Fruit fly (Drosophila melanogaster): ENCODE results near the gene Cyp4d2.

Cyp4d2 gene

dm6 chrX:2149478-2149877 lies 26.3 kb upstream of the Cyp4d2 start, which contains the start of gene bcn92 (continued):
- TF ChIP-seq da (GFP tag; optimal IDR thresholded peaks at IDR 0.05) (no peak), CG16779 (GFP tag; IDR thresholded peaks at IDR 0.05) (no peak), CG4617 (GFP tag; optimal IDR thresholded peaks at IDR 0.05; ENCODE audit: borderline replicate concordance) (peak; percentile 24), fd102C (GFP tag; optimal IDR thresholded peaks at IDR 0.05) (no peak), psq (GFP tag; optimal IDR thresholded peaks at IDR 0.05) (no peak), ftz-f1 (GFP tag; optimal IDR thresholded peaks at IDR 0.05) (peak; percentile 48), CG4282 (GFP tag; optimal IDR thresholded peaks at IDR 0.05) (no peak), CG31224 (GFP tag; IDR thresholded peaks at IDR 0.05) (no peak), vvl (GFP tag; IDR thresholded peaks at IDR 0.05) (peak; percentile 61; the same call in 1 of the 2 replicates), CG11085 (GFP tag; IDR thresholded peaks at IDR 0.05) (0 out of 2 replicates have a peak, but pooled peaks have one; percentile 11), CG3838 (GFP tag; optimal IDR thresholded peaks at IDR 0.05) (no peak), phol (tag; optimal IDR thresholded peaks at IDR 0.05) (peak; percentile 5), HmgZ (tag; optimal IDR thresholded peaks at IDR 0.05) (peak; percentile 45), CG42726 (GFP tag; IDR thresholded peaks at IDR 0.05; ENCODE audit: partially characterized antibody) (peak; percentile 92), PHDP (tag; optimal IDR thresholded peaks at IDR 0.05) (peak; percentile 34), Spps (tag; optimal IDR thresholded peaks at IDR 0.05) (no peak), nau (GFP tag; optimal IDR thresholded peaks at IDR 0.05) (no peak), Ets65A (GFP tag) (peak; percentile 64), CG2875 (GFP tag; optimal IDR thresholded peaks at IDR 0.05) (no peak), CG6272 (GFP tag; IDR thresholded peaks at IDR 0.05) (peak; percentile 31; the same call in 1 of the 2 replicates), Scr (GFP tag; IDR thresholded peaks at IDR 0.05; ENCODE audit: partially characterized antibody) (peak; percentile 95), Neu2 (GFP tag; optimal IDR thresholded peaks at IDR 0.05; ENCODE audit: borderline replicate concordance) (no peak), Doc3 (GFP tag; IDR thresholded peaks at IDR 0.05; ENCODE audit: partially characterized antibody) (peak; percentile 94), CG12744 (GFP tag; optimal IDR thresholded peaks at IDR 0.05) (no peak), CG16813 (GFP tag; IDR thresholded peaks at IDR 0.05; ENCODE audit: partially characterized antibody) (peak; percentile 94), crp (GFP tag; optimal IDR thresholded peaks at IDR 0.05) (peak; percentile 78 to 96), croc (GFP tag; conservative IDR thresholded peaks at IDR 0.05) (no peak), CG7745 (tag; optimal IDR thresholded peaks at IDR 0.05) (no peak), Lpt (GFP tag; optimal IDR thresholded peaks at IDR 0.05) (no peak), Mrtf (GFP tag; IDR thresholded peaks at IDR 0.05) (no peak), usp (GFP tag; optimal IDR thresholded peaks at IDR 0.05) (no peak), pan (optimal IDR thresholded peaks at IDR 0.05) (no peak), pan (GFP tag; optimal IDR thresholded peaks at IDR 0.05 in 1 of 2, IDR thresholded peaks at IDR 0.05 in 1 of 2) (no peak), otp (GFP tag; IDR thresholded peaks at IDR 0.05) (no peak), slbo (GFP tag; IDR thresholded peaks at IDR 0.05) (peak; percentile 76), Lhr (GFP tag; optimal IDR thresholded peaks at IDR 0.05) (no peak), CG9876 (GFP tag; optimal IDR thresholded peaks at IDR 0.05) (no peak), grau (tag; optimal IDR thresholded peaks at IDR 0.05) (peak; percentile 57), CG13424 (tag; optimal IDR thresholded peaks at IDR 0.05) (peak; percentile 38), CG1602 (GFP tag; optimal IDR thresholded peaks at IDR 0.05) (peak; percentile 25), fu2 (GFP tag; optimal IDR thresholded peaks at IDR 0.05) (peak; percentile 21), H15 (GFP tag; IDR thresholded peaks at IDR 0.05) (peak; percentile 42; the same call in 1 of the 3 replicates), CG8924 (tag; optimal IDR thresholded peaks at IDR 0.05) (peak; percentile 12), CG8478 (optimal IDR thresholded peaks at IDR 0.05) (no peak), Gsc (GFP tag; IDR thresholded peaks at IDR 0.05) (no peak), rib (GFP tag; IDR thresholded peaks at IDR 0.05) (no peak), grn (GFP tag; optimal IDR thresholded peaks at IDR 0.05) (no peak), CG12659 (GFP tag; optimal IDR thresholded peaks at IDR 0.05) (peak; percentile 53), danr (GFP tag; IDR thresholded peaks at IDR 0.05) (no peak), Hr78 (GFP tag; optimal IDR thresholded peaks at IDR 0.05) (peak in 1 of 2 experiments; percentile 12), sim (GFP tag; IDR thresholded peaks at IDR 0.05) (no peak), CkIIα-i1 (GFP tag; IDR thresholded peaks at IDR 0.05) (no peak)

All from whole organism, embryonic.